Worm (Caenorhabditis elegans) whole organism, L4 larva: ENCODE data around the gene Y50E8A.5.
A peak's percentile ranks its signal among the peaks of the same experiment; 100 is the strongest.
"Not testable (repeated sequence)": the region's sequence is repeated elsewhere in the genome, so short reads cannot be mapped to it uniquely, and the experiment has no call there.

Source experiments
- D1046.2 ChIP-seq: fragments of 200-800 bp; sonication (Bioruptor generic); IDR thresholded peaks from 2 replicates; pipeline ENCODE4 v1.3.6; 2022; ENCODE audit warnings: missing genetic modification characterization, missing compliant biosample characterization
- F10B5.3 ChIP-seq: sonication (generic microtip); optimal IDR thresholded peaks from 2 replicates; lab custom pipeline; 2016; ENCODE audit warnings: mild to moderate bottlenecking, missing genetic modification characterization, missing compliant biosample characterization
- T20F7.1 ChIP-seq: fragments of 200-800 bp; sonication (Bioruptor generic); optimal IDR thresholded peaks from 2 replicates; lab custom pipeline; 2018; ENCODE audit warnings: mild to moderate bottlenecking, missing genetic modification characterization, missing compliant biosample characterization
- Y105C5A.15 ChIP-seq: fragments of 200-800 bp; sonication (Bioruptor generic); IDR thresholded peaks from 2 replicates; pipeline ENCODE4 v1.3.6; 2022; ENCODE audit warnings: missing genetic modification characterization, missing compliant biosample characterization
- aha-1 ChIP-seq: fragments of 150-350 bp; peaks from one replicate; lab custom pipeline; 2014; ENCODE audit warnings: missing biosample characterization, missing genetic modification characterization
- aly-2 ChIP-seq: sonication (generic microtip); optimal IDR thresholded peaks from 2 replicates; lab custom pipeline; 2018; ENCODE audit warnings: missing biosample characterization, missing genetic modification characterization
- ceh-20 ChIP-seq: fragments of 200-800 bp; sonication (Bioruptor generic); IDR thresholded peaks from 2 replicates; pipeline ENCODE4 v1.3.6; 2022; ENCODE audit warnings: missing genetic modification reagents, missing genetic modification characterization, missing compliant biosample characterization
- daf-16 ChIP-seq, 3 experiments: sonication (generic microtip); optimal IDR thresholded peaks; 2 replicates each; lab custom pipeline; 2016 to 2017; ENCODE audit warnings: missing genetic modification characterization in 3 of 3, missing genetic modification reagents in 3 of 3, mild to moderate bottlenecking in 2 of 3, missing compliant biosample characterization in 2 of 3, missing biosample characterization in 1 of 3, moderate library complexity in 1 of 3
- daf-8 ChIP-seq: fragments of 200-800 bp; sonication (Bioruptor generic); IDR thresholded peaks from 2 replicates; pipeline ENCODE4 v1.3.6; 2022; ENCODE audit warnings: missing genetic modification characterization, missing compliant biosample characterization
- dmd-9 ChIP-seq: fragments of 200-800 bp; sonication (Bioruptor generic); IDR thresholded peaks from 2 replicates; pipeline ENCODE4 v1.3.6; 2022; ENCODE audit warnings: missing genetic modification reagents, missing genetic modification characterization, missing compliant biosample characterization
- dpl-1 ChIP-seq: fragments of 150-350 bp; optimal IDR thresholded peaks from 2 replicates; lab custom pipeline; 2014; ENCODE audit warnings: missing biosample characterization, missing genetic modification reagents, missing genetic modification characterization
- fkh-10 ChIP-seq: fragments of 150-350 bp; optimal IDR thresholded peaks from 2 replicates; lab custom pipeline; 2014; ENCODE audit warnings: missing biosample characterization, missing genetic modification reagents, missing genetic modification characterization
- hif-1 ChIP-seq, 2 experiments: sonication (generic microtip); optimal IDR thresholded peaks; 2 replicates each; lab custom pipeline; 2016 to 2017; ENCODE audit warnings: missing compliant biosample characterization in 2 of 2, missing genetic modification characterization in 2 of 2, missing genetic modification reagents in 2 of 2, missing genotype in 2 of 2, mild to moderate bottlenecking in 1 of 2
- lin-1 ChIP-seq: fragments of 200-800 bp; sonication (Bioruptor generic); IDR thresholded peaks from 2 replicates; pipeline ENCODE4 v1.3.6; 2022; ENCODE audit warnings: missing genetic modification reagents, missing genetic modification characterization, missing compliant biosample characterization
- lin-29 ChIP-seq: fragments of 200-800 bp; sonication (Bioruptor generic); IDR thresholded peaks from 2 replicates; pipeline ENCODE4 v1.3.6; 2022; ENCODE audit warnings: missing genetic modification reagents, missing genetic modification characterization, missing compliant biosample characterization
- lsy-2 ChIP-seq, 2 experiments: fragments of 150-350 bp in 1 of 2; sonication (generic microtip) in 1 of 2; optimal IDR thresholded peaks; 2 replicates each; lab custom pipeline; 2014 to 2017; ENCODE audit warnings: missing biosample characterization in 2 of 2, missing genetic modification characterization in 2 of 2
- madf-5 ChIP-seq, 2 experiments: fragments of 200-800 bp; sonication (Bioruptor generic); IDR thresholded peaks; 2 replicates each; pipeline ENCODE4 v1.3.6; 2022; ENCODE audit warnings: missing compliant biosample characterization in 2 of 2, missing genetic modification characterization in 2 of 2
- madf-9 ChIP-seq: fragments of 200-800 bp; sonication (Bioruptor generic); conservative IDR thresholded peaks from 2 replicates; pipeline ENCODE4 v1.3.6; 2022; ENCODE audit warnings: missing genetic modification reagents, missing genetic modification characterization, missing compliant biosample characterization
- mdl-1 ChIP-seq, 2 experiments: fragments of 150-350 bp in 1 of 2; sonication (generic microtip) in 1 of 2; optimal IDR thresholded peaks; 2 replicates each; lab custom pipeline; 2014 to 2017; ENCODE audit warnings: missing biosample characterization in 2 of 2, missing genetic modification characterization in 2 of 2
- mdt-29 ChIP-seq: fragments of 200-800 bp; sonication (Bioruptor generic); IDR thresholded peaks from 2 replicates; pipeline ENCODE4 v1.3.6; 2022; ENCODE audit warnings: missing genetic modification reagents, missing genetic modification characterization, missing compliant biosample characterization
- nhr-237 ChIP-seq: sonication (generic microtip); optimal IDR thresholded peaks from 2 replicates; lab custom pipeline; 2017; ENCODE audit warnings: missing biosample characterization, missing genetic modification characterization
- pqm-1 ChIP-seq: sonication (generic microtip); optimal IDR thresholded peaks from 2 replicates; lab custom pipeline; 2017; ENCODE audit warnings: missing biosample characterization, missing genetic modification characterization
- set-16 ChIP-seq: fragments of 200-800 bp; sonication (Bioruptor generic); IDR thresholded peaks from 2 replicates; pipeline ENCODE4 v1.3.6; 2022; ENCODE audit warnings: missing genetic modification reagents, missing genetic modification characterization, missing compliant biosample characterization
- skn-1 ChIP-seq: fragments of 150-350 bp; optimal IDR thresholded peaks from 2 replicates; lab custom pipeline; 2014; ENCODE audit warnings: missing biosample characterization, missing genetic modification characterization
- spr-3 ChIP-seq: fragments of 200-800 bp; sonication (Bioruptor generic); optimal IDR thresholded peaks from 2 replicates; lab custom pipeline; 2018; ENCODE audit warnings: mild to moderate bottlenecking, missing genetic modification characterization, missing compliant biosample characterization
- unc-62 ChIP-seq, 3 experiments: fragments of 150-350 bp in 1 of 3; sonication (generic microtip); optimal IDR thresholded peaks in 2 of 3; peaks in 1 of 3; 1 replicate in 1 of 3; 2 replicates in 2 of 3; lab custom pipeline; 2014 to 2017; ENCODE audit warnings: missing biosample characterization in 3 of 3, missing genetic modification characterization in 3 of 3, missing genetic modification reagents in 3 of 3, missing genotype in 1 of 3
- zfp-2 ChIP-seq: sonication (generic microtip); optimal IDR thresholded peaks from 2 replicates; lab custom pipeline; 2016; ENCODE audit warnings: mild to moderate bottlenecking, missing genetic modification characterization, missing compliant biosample characterization
- zip-11 ChIP-seq: fragments of 200-800 bp; sonication (Bioruptor generic); IDR thresholded peaks from 2 replicates; pipeline ENCODE4 v1.3.6; 2022; ENCODE audit warnings: missing genetic modification characterization, missing compliant biosample characterization
- ztf-7 ChIP-seq: fragments of 150-350 bp; optimal IDR thresholded peaks from 2 replicates; lab custom pipeline; 2014; ENCODE audit warnings: missing biosample characterization, missing genetic modification characterization

The Y50E8A.5 gene

DNA sequence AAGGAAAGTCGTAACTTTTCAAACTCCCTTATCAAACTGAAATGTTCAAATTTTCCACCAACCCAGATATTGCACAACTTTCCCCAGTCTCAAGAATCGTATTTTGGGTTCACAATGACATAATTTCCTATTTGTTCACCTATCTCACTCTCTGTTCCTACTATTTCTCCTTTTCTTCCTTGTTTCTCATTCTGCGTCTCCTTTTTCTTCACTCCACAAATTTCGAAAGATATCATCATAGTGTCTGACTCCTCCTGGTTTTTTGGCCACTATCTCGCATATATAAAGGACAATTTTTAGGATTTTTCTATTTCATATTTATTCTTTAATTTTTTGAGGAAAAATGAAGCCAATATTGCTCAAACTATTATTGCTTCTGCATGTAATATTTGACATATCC, 36.3 kb upstream of the Y50E8A.5 start, which contains the start of gene haf-7 (continued):
- TF ChIP-seq F10B5.3 (tag; lab: Kevin White, UChicago) (no peak), mdt-29 (no peak), ceh-20 (no peak), daf-8 (GFP tag; lab: Robert Waterston, UW) (no peak), spr-3 (no peak), hif-1 (tag; optimal IDR thresholded peaks at IDR 0.05; lab: Kevin White, UChicago) (no peak), T20F7.1 (GFP tag; lab: Kevin White, UChicago) (no peak), daf-16 (GFP tag; optimal IDR thresholded peaks at IDR 0.05; lab: Kevin White, UChicago) (no peak), daf-16 (tag; optimal IDR thresholded peaks at IDR 0.05; lab: Kevin White, UChicago) (peak; percentile 36), madf-9 (no peak), mdl-1 (tag; optimal IDR thresholded peaks at IDR 0.05; lab: Kevin White, UChicago) (no peak), nhr-237 (tag; lab: Kevin White, UChicago) (no peak), lin-29 (GFP tag; lab: Robert Waterston, UW) (no peak), lsy-2 (tag; optimal IDR thresholded peaks at IDR 0.05; lab: Kevin White, UChicago) (no peak), zip-11 (GFP tag; lab: Robert Waterston, UW) (no peak), aly-2 (tag; lab: Kevin White, UChicago) (no peak), ztf-7 (tag; lab: Kevin White, UChicago) (no peak), D1046.2 (GFP tag; lab: Robert Waterston, UW) (no peak), skn-1 (no peak)
- TF ChIP-seq, all 104 proteins: peak for 12

DNA sequence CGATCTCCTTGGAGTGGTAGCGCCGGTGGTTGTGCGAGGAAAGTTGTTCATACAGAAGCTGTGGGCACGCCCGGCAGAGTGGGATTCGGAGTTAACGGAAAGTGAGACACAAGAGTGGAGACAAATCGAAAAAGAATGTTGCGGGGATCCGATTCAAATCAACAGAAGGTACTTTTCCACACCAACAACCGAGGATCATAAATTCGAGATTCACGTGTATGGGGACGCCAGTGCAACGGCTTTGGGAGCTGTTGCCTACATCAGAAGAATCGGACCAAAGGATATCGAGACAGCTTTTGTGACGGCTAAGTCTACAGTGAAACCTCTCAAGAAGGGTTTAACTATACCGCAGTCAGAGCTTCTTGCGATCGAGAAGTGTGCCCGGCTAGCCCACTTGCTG, 26.8 kb upstream of the Y50E8A.5 start:
- TF ChIP-seq unc-62 (GFP tag; optimal IDR thresholded peaks at IDR 0.05 in 1 of 2; lab: Kevin White, UChicago) = peak in 1 of 2 experiments; percentile 87
- no peak for TF ChIP-seq unc-62 (tag; optimal IDR thresholded peaks at IDR 0.05; lab: Kevin White, UChicago)
- no peak for TF ChIP-seq pqm-1

DNA sequence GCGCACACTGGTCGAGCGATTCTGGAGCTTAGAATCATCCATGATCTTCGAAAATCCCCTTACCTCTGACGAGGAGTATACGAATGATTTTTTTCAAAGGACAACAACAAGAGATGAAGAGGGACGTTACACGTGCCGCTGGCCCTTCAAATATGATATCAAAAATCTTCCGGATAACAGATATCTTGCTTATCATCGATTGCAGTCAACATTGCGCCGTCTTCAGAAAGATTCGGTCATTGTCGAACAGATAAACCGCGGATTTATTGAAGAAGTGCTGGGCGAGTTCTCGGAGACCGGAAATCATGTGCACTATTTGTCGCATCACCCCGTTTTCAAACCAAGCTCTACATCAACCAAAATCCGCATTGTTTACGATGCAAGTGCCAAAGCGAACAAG, 25.8 kb upstream of the Y50E8A.5 start:
- peak in 1 of 2 experiments; percentile 84 for TF ChIP-seq unc-62 (GFP tag; optimal IDR thresholded peaks at IDR 0.05 in 1 of 2; lab: Kevin White, UChicago)
- TF ChIP-seq unc-62 (tag; optimal IDR thresholded peaks at IDR 0.05; lab: Kevin White, UChicago) = no peak
- TF ChIP-seq aha-1 (tag; lab: Kevin White, UChicago) = peak; percentile 84
- TF ChIP-seq zfp-2 (tag; lab: Kevin White, UChicago) = no peak
- TF ChIP-seq dpl-1 (GFP tag; lab: Kevin White, UChicago) = no peak
- TF ChIP-seq zip-11 (GFP tag; lab: Robert Waterston, UW) = no peak

DNA sequence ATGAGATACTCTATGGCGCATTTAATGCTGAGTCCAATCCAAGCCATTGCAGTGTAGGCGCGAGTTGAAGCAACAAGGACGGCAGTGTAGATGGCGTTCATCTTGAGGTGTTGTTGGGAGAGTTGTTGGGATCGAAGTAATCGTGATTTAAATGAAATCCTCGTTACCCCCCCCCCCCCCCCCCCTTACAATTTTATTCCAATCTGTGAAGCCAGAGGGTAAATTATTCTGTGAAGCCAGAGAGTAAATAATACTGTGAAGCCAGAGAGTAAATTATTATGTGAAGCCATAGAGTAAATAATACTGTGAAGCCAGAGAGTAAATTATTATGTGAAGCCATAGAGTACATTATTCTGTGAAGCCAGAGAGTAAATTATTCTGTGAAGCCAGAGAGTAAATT, 13.6 kb upstream of the Y50E8A.5 start, which contains the start of gene nspa-10:
TSS of gene nspa-10 (minus strand) at position 101 of the 400 bp plus-strand sequence.
- TF ChIP-seq zip-11 (GFP tag; lab: Robert Waterston, UW); skn-1; lin-1 (GFP tag; lab: Robert Waterston, UW): not testable (repeated sequence)

DNA sequence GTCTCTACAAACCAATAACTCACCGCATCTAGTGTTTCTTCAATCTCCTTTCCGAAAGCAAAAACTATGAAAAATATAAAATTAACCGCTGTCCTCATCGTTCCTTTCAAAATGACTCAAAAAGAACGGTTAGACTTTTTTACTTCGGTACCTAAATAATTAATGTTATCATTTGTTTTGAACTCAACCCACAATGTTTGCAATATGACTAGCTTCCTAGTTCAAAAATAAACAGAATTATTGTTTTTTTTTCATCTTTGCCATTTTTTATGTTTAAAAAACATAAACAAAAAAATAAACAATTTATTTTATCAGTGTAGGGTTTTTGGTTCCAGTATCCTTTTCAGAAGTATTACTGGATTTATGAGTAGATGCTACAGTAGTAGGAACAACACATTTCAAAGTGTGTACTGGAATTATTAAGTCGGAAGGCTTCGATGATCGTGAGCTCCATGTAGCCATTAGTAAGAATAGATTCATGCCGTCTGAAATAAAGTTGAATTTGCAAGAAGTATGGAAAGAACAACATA, 11.9 kb upstream of the Y50E8A.5 start, which contains the start of the genes lipl-8 and Y50E8A.22:
TSS of gene lipl-8 (minus strand) at position 101 of the 530 bp plus-strand sequence.
TSS of gene Y50E8A.22 (minus strand) at position 480 of the 530 bp plus-strand sequence.
- TF ChIP-seq hif-1 (tag; optimal IDR thresholded peaks at IDR 0.05; lab: Kevin White, UChicago) = no peak
- TF ChIP-seq Y105C5A.15 = no peak
- no peak for TF ChIP-seq fkh-10
- no peak for TF ChIP-seq madf-5 (GFP tag; IDR thresholded peaks at IDR 0.05; lab: Robert Waterston, UW)

DNA sequence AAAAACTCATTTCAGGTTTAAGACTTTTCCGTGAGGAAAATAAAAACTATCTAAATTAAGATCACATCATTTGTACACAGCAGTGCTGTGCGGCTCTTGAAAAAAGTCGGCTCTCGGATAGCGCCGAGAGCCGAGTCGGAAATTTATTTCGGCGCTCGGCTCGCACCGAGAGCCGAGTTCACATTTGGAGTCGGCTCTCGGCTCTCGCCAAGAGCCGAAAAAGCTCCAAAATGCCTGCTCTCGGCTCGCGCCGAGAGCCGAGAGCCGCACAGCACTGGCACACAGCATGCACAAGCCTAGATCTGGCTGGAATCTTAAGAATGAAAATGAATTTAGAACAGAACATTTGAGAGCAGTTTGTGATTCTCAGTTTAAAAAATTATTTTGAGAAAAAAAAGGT, 10.2 kb upstream of the Y50E8A.5 start:
- TF ChIP-seq dmd-9 (GFP tag; lab: Robert Waterston, UW) (no peak), set-16 (GFP tag; lab: Robert Waterston, UW) (peak; percentile 89)
